Worm (Caenorhabditis elegans) whole organism, midembryonic: ENCODE data around the gene syx-4.

Experiments
- T22C8.4 ChIP-seq: fragments of 200-800 bp; sonication (Bioruptor generic); IDR thresholded peaks from 2 replicates; pipeline ENCODE4 v1.3.6; 2022; ENCODE audit warnings: missing genetic modification characterization, missing compliant biosample characterization
- cog-1 ChIP-seq: sonication (generic microtip); optimal IDR thresholded peaks from 2 replicates; lab custom pipeline; 2016; ENCODE audit warnings: missing genetic modification characterization, missing compliant biosample characterization
- flt-1 ChIP-seq: fragments of 200-800 bp; sonication (Bioruptor generic); IDR thresholded peaks from 2 replicates; pipeline ENCODE4 v1.3.6; 2022; ENCODE audit warnings: missing genetic modification characterization, missing compliant biosample characterization
- klf-2 ChIP-seq: fragments of 200-800 bp; sonication (Bioruptor generic); conservative IDR thresholded peaks from 2 replicates; pipeline ENCODE4 v1.3.6; 2022; ENCODE audit warnings: missing genetic modification reagents, missing genetic modification characterization, missing compliant biosample characterization
- med-1 ChIP-seq: sonication (generic microtip); optimal IDR thresholded peaks from 2 replicates; lab custom pipeline; 2017; ENCODE audit warnings: missing genetic modification characterization, mild to moderate bottlenecking, missing compliant biosample characterization, antibody characterized with exemption, missing genetic modification reagents; ENCODE audit not compliant: insufficient read depth
- ref-1 ChIP-seq: fragments of 200-800 bp; sonication (Bioruptor generic); conservative IDR thresholded peaks from 2 replicates; pipeline ENCODE4 v1.3.6; 2022; ENCODE audit warnings: missing genetic modification reagents, missing genetic modification characterization, missing compliant biosample characterization
- tab-1 ChIP-seq: fragments of 200-800 bp; sonication (Bioruptor generic); IDR thresholded peaks from 2 replicates; pipeline ENCODE4 v1.3.6; 2022; ENCODE audit warnings: missing genetic modification characterization, missing compliant biosample characterization
- ztf-23 ChIP-seq: fragments of 200-800 bp; sonication (Bioruptor generic); IDR thresholded peaks from 2 replicates; pipeline ENCODE4 v1.3.6; 2022; ENCODE audit warnings: missing genetic modification reagents, missing genetic modification characterization, missing compliant biosample characterization
- ztf-29 ChIP-seq: fragments of 200-800 bp; sonication (Bioruptor generic); IDR thresholded peaks from 2 replicates; pipeline ENCODE4 v1.3.6; 2022; ENCODE audit warnings: missing genetic modification reagents, missing genetic modification characterization, missing compliant biosample characterization

syx-4 gene

ce11 chrIV:8501382-8501781 lies 44.3 kb downstream of the syx-4 start, which contains the start of gene C28C12.1:
Gene C28C12.1, plus strand, starts transcription at chrIV:8501682.
- TF ChIP-seq T22C8.4 (GFP tag; lab: Robert Waterston, UW) (no peak), cog-1 (tag; lab: Kevin White, UChicago) (no peak), tab-1 (no peak), ztf-29 (GFP tag; lab: Robert Waterston, UW) (no peak), flt-1 (no peak), ref-1 (GFP tag; lab: Robert Waterston, UW) (no peak), med-1 (GFP tag; lab: Kevin White, UChicago) (no peak), ztf-23 (GFP tag; lab: Robert Waterston, UW) (no peak), klf-2 (GFP tag; lab: Robert Waterston, UW) (no peak)

- TF ChIP-seq tab-1 (no peak), klf-2 (GFP tag; lab: Robert Waterston, UW) (no peak), ztf-23 (GFP tag; lab: Robert Waterston, UW) (no peak)
These were observed 49.0 kb downstream of the syx-4 start for ce11 chrIV:8506034-8506433.
